Worm (Caenorhabditis elegans) whole organism, L2 larva: ENCODE data around the gene abi-1.

Experiments
- C34F6.9 ChIP-seq: fragments of 150-350 bp; optimal IDR thresholded peaks from 2 replicates; lab custom pipeline; 2014; ENCODE audit warnings: missing biosample characterization, missing genetic modification characterization
- F13H6.1 ChIP-seq: sonication (generic microtip); optimal IDR thresholded peaks from 2 replicates; lab custom pipeline; 2016; ENCODE audit warnings: missing genetic modification characterization, missing compliant biosample characterization
- R02D3.7 ChIP-seq: fragments of 150-350 bp; optimal IDR thresholded peaks from 2 replicates; lab custom pipeline; 2014; ENCODE audit warnings: missing biosample characterization, missing genetic modification characterization
- Y55F3AM.14 ChIP-seq: fragments of 200-800 bp; sonication (Bioruptor generic); optimal IDR thresholded peaks from 2 replicates; lab custom pipeline; 2018; ENCODE audit warnings: mild to moderate bottlenecking, missing genetic modification characterization, missing compliant biosample characterization
- ZK546.5 ChIP-seq: sonication (generic microtip); optimal IDR thresholded peaks from 2 replicates; lab custom pipeline; 2017; ENCODE audit warnings: missing biosample characterization, missing genetic modification characterization
- alr-1 ChIP-seq: fragments of 150-350 bp; optimal IDR thresholded peaks from 2 replicates; lab custom pipeline; 2014; ENCODE audit warnings: missing biosample characterization, missing genetic modification characterization
- aly-2 ChIP-seq: fragments of 150-350 bp; optimal IDR thresholded peaks from 2 replicates; lab custom pipeline; 2014; ENCODE audit warnings: missing biosample characterization, missing genetic modification characterization
- ama-1 ChIP-seq: fragments of 150-350 bp; optimal IDR thresholded peaks from 2 replicates; lab custom pipeline; 2018; ENCODE audit warnings: inconsistent platforms
- blmp-1 ChIP-seq: sonication (generic microtip); optimal IDR thresholded peaks from 2 replicates; lab custom pipeline; 2017; ENCODE audit warnings: missing genetic modification characterization, mild to moderate bottlenecking, missing compliant biosample characterization, antibody characterized with exemption, moderate library complexity; ENCODE audit not compliant: insufficient read depth
- ceh-16 ChIP-seq: fragments of 150-350 bp; optimal IDR thresholded peaks from 2 replicates; lab custom pipeline; 2014; ENCODE audit warnings: missing biosample characterization, missing genetic modification characterization
- ceh-82 ChIP-seq: fragments of 150-350 bp; optimal IDR thresholded peaks from 2 replicates; lab custom pipeline; 2014; ENCODE audit warnings: missing biosample characterization, missing genetic modification characterization
- crh-2 ChIP-seq: sonication (generic microtip); optimal IDR thresholded peaks from 2 replicates; lab custom pipeline; 2017; ENCODE audit warnings: missing biosample characterization, missing genetic modification characterization
- dmd-4 ChIP-seq: sonication (generic microtip); optimal IDR thresholded peaks from 2 replicates; lab custom pipeline; 2017; ENCODE audit warnings: missing biosample characterization, missing genetic modification characterization
- egl-27 ChIP-seq: sonication (generic microtip); optimal IDR thresholded peaks from 3 replicates; lab custom pipeline; 2017; ENCODE audit warnings: missing biosample characterization, missing genetic modification reagents, missing genetic modification characterization
- elt-1 ChIP-seq: fragments of 150-350 bp; optimal IDR thresholded peaks from 2 replicates; lab custom pipeline; 2014; ENCODE audit warnings: missing biosample characterization, missing genetic modification characterization
- elt-3 ChIP-seq: sonication (generic microtip); optimal IDR thresholded peaks from 2 replicates; lab custom pipeline; 2017; ENCODE audit warnings: missing biosample characterization, missing genetic modification characterization
- fos-1 ChIP-seq: fragments of 150-350 bp; optimal IDR thresholded peaks from 2 replicates; lab custom pipeline; 2014; ENCODE audit warnings: missing biosample characterization, missing genetic modification characterization
- gmeb-1 ChIP-seq: fragments of 150-350 bp; optimal IDR thresholded peaks from 2 replicates; lab custom pipeline; 2014; ENCODE audit warnings: missing biosample characterization, missing genetic modification characterization
- lin-11 ChIP-seq: fragments of 150-350 bp; sonication (generic microtip); optimal IDR thresholded peaks from 2 replicates; lab custom pipeline; 2014; ENCODE audit warnings: missing biosample characterization, missing genetic modification characterization, inconsistent platforms, mixed read lengths
- lin-13 ChIP-seq: fragments of 150-350 bp; optimal IDR thresholded peaks from 2 replicates; lab custom pipeline; 2014; ENCODE audit warnings: missing biosample characterization, missing genetic modification reagents, missing genetic modification characterization
- lin-39 ChIP-seq: fragments of 150-350 bp; optimal IDR thresholded peaks from 2 replicates; lab custom pipeline; 2014; ENCODE audit warnings: missing biosample characterization, missing genetic modification reagents, missing genetic modification characterization
- lsy-2 ChIP-seq, 2 experiments: fragments of 150-350 bp in 1 of 2; sonication (generic microtip) in 1 of 2; optimal IDR thresholded peaks; 2 replicates each; lab custom pipeline; 2014 to 2017; ENCODE audit warnings: missing biosample characterization in 2 of 2, missing genetic modification characterization in 2 of 2
- mab-5 ChIP-seq: fragments of 150-350 bp; optimal IDR thresholded peaks from 2 replicates; lab custom pipeline; 2014; ENCODE audit warnings: missing biosample characterization, missing genetic modification characterization
- mbf-1 ChIP-seq: sonication (generic microtip); optimal IDR thresholded peaks from 2 replicates; lab custom pipeline; 2017; ENCODE audit warnings: missing biosample characterization, missing genetic modification characterization
- mdl-1 ChIP-seq, 2 experiments: fragments of 150-350 bp in 1 of 2; sonication (generic microtip) in 1 of 2; optimal IDR thresholded peaks; 2 replicates each; lab custom pipeline; 2017; ENCODE audit warnings: missing biosample characterization in 2 of 2, missing genetic modification characterization in 2 of 2
- nhr-10 ChIP-seq: sonication (generic microtip); optimal IDR thresholded peaks from 2 replicates; lab custom pipeline; 2017; ENCODE audit warnings: missing biosample characterization, missing genetic modification characterization
- nhr-11 ChIP-seq: fragments of 150-350 bp; optimal IDR thresholded peaks from 2 replicates; lab custom pipeline; 2014; ENCODE audit warnings: missing biosample characterization, missing genetic modification characterization
- nhr-12 ChIP-seq: fragments of 150-350 bp; optimal IDR thresholded peaks from 2 replicates; lab custom pipeline; 2014; ENCODE audit warnings: missing biosample characterization, missing genetic modification characterization
- nhr-129 ChIP-seq: fragments of 150-350 bp; optimal IDR thresholded peaks from 2 replicates; lab custom pipeline; 2014; ENCODE audit warnings: missing biosample characterization, missing genetic modification characterization
- nhr-21 ChIP-seq: fragments of 150-350 bp; optimal IDR thresholded peaks from 2 replicates; lab custom pipeline; 2014; ENCODE audit warnings: missing biosample characterization, missing genetic modification characterization
- nhr-23 ChIP-seq: fragments of 150-350 bp; optimal IDR thresholded peaks from 2 replicates; lab custom pipeline; 2014; ENCODE audit warnings: missing biosample characterization, missing genetic modification reagents, missing genetic modification characterization
- nhr-237 ChIP-seq: fragments of 150-350 bp; optimal IDR thresholded peaks from 2 replicates; lab custom pipeline; 2014; ENCODE audit warnings: missing biosample characterization, missing genetic modification characterization
- nhr-25 ChIP-seq: fragments of 150-350 bp; sonication (generic microtip); optimal IDR thresholded peaks from 3 replicates; lab custom pipeline; 2014; ENCODE audit warnings: missing biosample characterization, missing genetic modification characterization
- nhr-6 ChIP-seq: fragments of 150-350 bp; optimal IDR thresholded peaks from 2 replicates; lab custom pipeline; 2014; ENCODE audit warnings: missing biosample characterization, missing genetic modification characterization
- nhr-77 ChIP-seq: fragments of 150-350 bp; optimal IDR thresholded peaks from 2 replicates; lab custom pipeline; 2014; ENCODE audit warnings: missing biosample characterization, missing genetic modification characterization
- peb-1 ChIP-seq: fragments of 150-350 bp; optimal IDR thresholded peaks from 2 replicates; lab custom pipeline; 2014; ENCODE audit warnings: missing biosample characterization, missing genetic modification characterization
- sem-4 ChIP-seq: fragments of 150-350 bp; optimal IDR thresholded peaks from 2 replicates; lab custom pipeline; 2014; ENCODE audit warnings: missing biosample characterization, missing genetic modification reagents, missing genetic modification characterization
- skn-1 ChIP-seq: sonication (generic microtip); optimal IDR thresholded peaks from 2 replicates; lab custom pipeline; 2017; ENCODE audit warnings: missing biosample characterization, missing genetic modification characterization
- sma-3 ChIP-seq: sonication (generic microtip); optimal IDR thresholded peaks from 2 replicates; lab custom pipeline; 2016; ENCODE audit warnings: missing genetic modification reagents, missing genetic modification characterization, missing compliant biosample characterization
- sma-9 ChIP-seq, 2 experiments: fragments of 150-350 bp in 1 of 2; sonication (generic microtip) in 1 of 2; optimal IDR thresholded peaks; 2 replicates each; lab custom pipeline; 2014 to 2016; ENCODE audit warnings: missing genetic modification characterization in 2 of 2, mild to moderate bottlenecking in 1 of 2, missing biosample characterization in 1 of 2, missing compliant biosample characterization in 1 of 2, missing genetic modification reagents in 1 of 2, moderate library complexity in 1 of 2
- snpc-4 ChIP-seq: fragments of 150-350 bp; optimal IDR thresholded peaks from 2 replicates; lab custom pipeline; 2014; ENCODE audit warnings: missing biosample characterization, missing genetic modification characterization
- unc-39 ChIP-seq: fragments of 150-350 bp; optimal IDR thresholded peaks from 2 replicates; lab custom pipeline; 2014; ENCODE audit warnings: missing biosample characterization, missing genetic modification characterization
- unc-55 ChIP-seq: fragments of 150-350 bp; sonication (generic microtip); optimal IDR thresholded peaks from 3 replicates; lab custom pipeline; 2014; ENCODE audit warnings: missing biosample characterization, missing genetic modification reagents, missing genetic modification characterization
- unc-62 ChIP-seq: fragments of 150-350 bp; optimal IDR thresholded peaks from 2 replicates; lab custom pipeline; 2014; ENCODE audit warnings: missing biosample characterization, missing genetic modification reagents, missing genetic modification characterization
- zag-1 ChIP-seq: fragments of 150-350 bp; optimal IDR thresholded peaks from 2 replicates; lab custom pipeline; 2014; ENCODE audit warnings: missing biosample characterization, missing genetic modification characterization
- ztf-1 ChIP-seq: fragments of 200-800 bp; sonication (Bioruptor generic); conservative IDR thresholded peaks from 2 replicates; pipeline ENCODE4 v1.3.6; 2022; ENCODE audit warnings: missing genetic modification characterization, missing compliant biosample characterization
- ztf-11 ChIP-seq: sonication (generic microtip); optimal IDR thresholded peaks from 2 replicates; lab custom pipeline; 2017; ENCODE audit warnings: missing biosample characterization, missing genetic modification characterization
- ztf-4 ChIP-seq: fragments of 150-350 bp; optimal IDR thresholded peaks from 2 replicates; lab custom pipeline; 2014; ENCODE audit warnings: missing biosample characterization, missing genetic modification characterization

Gene abi-1

ce11 chrIII:5711242-5711641 is 18.7 kb upstream of the abi-1 start, which contains the start of gene rbm-26:
Gene rbm-26 (plus strand): TSS chrIII:5711542.
- TF ChIP-seq unc-55 (GFP tag; lab: Kevin White, UChicago) (peak; percentile 24), peb-1 (tag; lab: Kevin White, UChicago) (no peak)

- TF ChIP-seq ceh-16: no peak
- TF ChIP-seq ama-1 (lab: Kevin White, UChicago): no peak
- no peak for TF ChIP-seq aly-2 (tag; lab: Kevin White, UChicago)
- TF ChIP-seq zag-1 (tag; lab: Kevin White, UChicago): no peak
- TF ChIP-seq peb-1 (tag; lab: Kevin White, UChicago): no peak
- TF ChIP-seq elt-1 (tag; lab: Kevin White, UChicago): no peak
- no peak for TF ChIP-seq nhr-237
- TF ChIP-seq nhr-6: no peak
- no peak for TF ChIP-seq dmd-4 (tag; lab: Kevin White, UChicago)
- no peak for TF ChIP-seq snpc-4 (tag; lab: Kevin White, UChicago)
- no peak for TF ChIP-seq egl-27 (tag; lab: Kevin White, UChicago)
- no peak for TF ChIP-seq nhr-10
- TF ChIP-seq unc-39 (tag; lab: Kevin White, UChicago): no peak
- TF ChIP-seq lin-11 (tag; lab: Kevin White, UChicago): no peak
- TF ChIP-seq alr-1 (tag; lab: Kevin White, UChicago): no peak
- no peak for TF ChIP-seq Y55F3AM.14 (GFP tag; lab: Kevin White, UChicago)
- no peak for TF ChIP-seq R02D3.7 (tag; lab: Kevin White, UChicago)
- TF ChIP-seq nhr-23 (tag; lab: Kevin White, UChicago): no peak
- peak; percentile 5 for TF ChIP-seq lin-13 (GFP tag; lab: Kevin White, UChicago)
- TF ChIP-seq unc-55 (GFP tag; lab: Kevin White, UChicago): no peak
- no peak for TF ChIP-seq nhr-25
- no peak for TF ChIP-seq elt-3 (tag; lab: Kevin White, UChicago)
- no peak for TF ChIP-seq ztf-1 (GFP tag; lab: Robert Waterston, UW)
- TF ChIP-seq C34F6.9 (tag; lab: Kevin White, UChicago): no peak
- TF ChIP-seq sem-4 (tag; lab: Kevin White, UChicago): no peak
- TF ChIP-seq F13H6.1 (tag; lab: Kevin White, UChicago): no peak
- TF ChIP-seq nhr-12 (tag; lab: Kevin White, UChicago): no peak
- TF ChIP-seq fos-1 (tag; lab: Kevin White, UChicago): peak; percentile 36
- no peak for TF ChIP-seq ceh-82 (tag; lab: Kevin White, UChicago)
- peak; percentile 43 for TF ChIP-seq sma-9 (GFP tag; optimal IDR thresholded peaks at IDR 0.05; lab: Kevin White, UChicago)
- TF ChIP-seq sma-9 (tag; optimal IDR thresholded peaks at IDR 0.05; lab: Kevin White, UChicago): no peak
- TF ChIP-seq crh-2: no peak
- TF ChIP-seq blmp-1 (tag; lab: Kevin White, UChicago): peak; percentile 7
- TF ChIP-seq nhr-11 (tag; lab: Kevin White, UChicago): no peak
- no peak for TF ChIP-seq unc-62
- peak; percentile 29 for TF ChIP-seq sma-3 (GFP tag; lab: Kevin White, UChicago)
- TF ChIP-seq ztf-4 (tag; lab: Kevin White, UChicago): no peak
- peak; percentile 83 for TF ChIP-seq nhr-21
- no peak for TF ChIP-seq mdl-1 (tag; optimal IDR thresholded peaks at IDR 0.05; lab: Kevin White, UChicago)
- TF ChIP-seq gmeb-1: peak; percentile 10
- TF ChIP-seq ztf-11 (tag; lab: Kevin White, UChicago): no peak
- TF ChIP-seq nhr-77 (tag; lab: Kevin White, UChicago): no peak
- no peak for TF ChIP-seq mbf-1 (tag; lab: Kevin White, UChicago)
- peak in 1 of 2 experiments; percentile 81 for TF ChIP-seq lsy-2 (tag; optimal IDR thresholded peaks at IDR 0.05; lab: Kevin White, UChicago)
- TF ChIP-seq mab-5 (tag; lab: Kevin White, UChicago): no peak
- TF ChIP-seq nhr-129: peak; percentile 26
- no peak for TF ChIP-seq lin-39 (tag; lab: Kevin White, UChicago)
- TF ChIP-seq skn-1 (tag; lab: Kevin White, UChicago): no peak
- TF ChIP-seq ZK546.5 (tag; lab: Kevin White, UChicago): no peak
Observed at ce11 chrIII:5710676-5711075, 18.1 kb upstream of the abi-1 start.
